Fruit fly (Drosophila melanogaster) whole organism, prepupa: ENCODE data around the gene CG8419.

ENCODE experiments used
- Blimp-1 ChIP-seq: fragments of 200-800 bp; sonication (Bioruptor generic); optimal IDR thresholded peaks from 3 replicates; lab custom pipeline; 2017; ENCODE audit warnings: missing biosample characterization, missing genetic modification characterization, mild to moderate bottlenecking, moderate library complexity, missing genetic modification reagents
- CG10631 ChIP-seq: fragments of 200-800 bp; sonication (Bioruptor generic); optimal IDR thresholded peaks from 2 replicates; lab custom pipeline; 2016; ENCODE audit warnings: missing biosample characterization, missing genetic modification characterization
- CG10669 ChIP-seq: fragments of 200-800 bp; sonication (Bioruptor generic); optimal IDR thresholded peaks from 3 replicates; lab custom pipeline; 2018; ENCODE audit warnings: missing biosample characterization, mild to moderate bottlenecking, missing genetic modification characterization, moderate library complexity
- CG11294 ChIP-seq: fragments of 200-800 bp; sonication (Bioruptor generic); IDR thresholded peaks from 2 replicates; pipeline ENCODE4 v1.3.6; 2022; ENCODE audit warnings: missing biosample characterization, missing genetic modification characterization
- CG11762 ChIP-seq: fragments of 200-800 bp; sonication (Bioruptor generic); optimal IDR thresholded peaks from 3 replicates; lab custom pipeline; 2016; ENCODE audit warnings: missing biosample characterization, missing genetic modification characterization; ENCODE audit not compliant: insufficient read depth
- CG11902 ChIP-seq: fragments of 200-800 bp; sonication (Bioruptor generic); optimal IDR thresholded peaks from 3 replicates; lab custom pipeline; 2016; ENCODE audit warnings: missing biosample characterization, missing genetic modification characterization
- CG15336 ChIP-seq: fragments of 200-800 bp; sonication (Bioruptor generic); IDR thresholded peaks from 2 replicates; pipeline ENCODE4 v1.3.6; 2022; ENCODE audit warnings: missing biosample characterization, missing genetic modification characterization
- CG1621 ChIP-seq: fragments of 200-800 bp; sonication (Bioruptor generic); optimal IDR thresholded peaks from 3 replicates; lab custom pipeline; 2018; ENCODE audit warnings: missing biosample characterization, mild to moderate bottlenecking, missing genetic modification characterization
- CG16779 ChIP-seq: fragments of 200-800 bp; sonication (Bioruptor generic); optimal IDR thresholded peaks from 3 replicates; lab custom pipeline; 2017; ENCODE audit warnings: missing biosample characterization, mild to moderate bottlenecking, missing genetic modification characterization
- CG3032 ChIP-seq: fragments of 200-800 bp; optimal IDR thresholded peaks from 2 replicates; lab custom pipeline; 2019; ENCODE audit warnings: missing biosample characterization, mild to moderate bottlenecking, missing genetic modification characterization, moderate library complexity
- CG31627 ChIP-seq: fragments of 200-800 bp; sonication (Bioruptor generic); optimal IDR thresholded peaks from 3 replicates; lab custom pipeline; 2016; ENCODE audit warnings: missing biosample characterization, missing genetic modification characterization
- CG32006 ChIP-seq: fragments of 200-800 bp; sonication (Bioruptor generic); optimal IDR thresholded peaks from 3 replicates; lab custom pipeline; 2017; ENCODE audit warnings: missing biosample characterization, mild to moderate bottlenecking, missing genetic modification characterization
- CG34406 ChIP-seq: fragments of 200-800 bp; sonication (Bioruptor generic); optimal IDR thresholded peaks from 3 replicates; lab custom pipeline; 2016; ENCODE audit warnings: missing biosample characterization, missing genetic modification characterization
- CG4318 ChIP-seq: fragments of 200-800 bp; sonication (Bioruptor generic); optimal IDR thresholded peaks from 3 replicates; lab custom pipeline; 2017; ENCODE audit warnings: missing biosample characterization, mild to moderate bottlenecking, missing genetic modification characterization
- CG6163 ChIP-seq: fragments of 200-800 bp; sonication (Bioruptor generic); IDR thresholded peaks from 3 replicates; pipeline ENCODE4 v1.3.6; 2022; ENCODE audit warnings: missing biosample characterization, missing genetic modification characterization
- CG6276 ChIP-seq: fragments of 200-800 bp; sonication (Bioruptor generic); optimal IDR thresholded peaks from 2 replicates; lab custom pipeline; 2017; ENCODE audit warnings: missing biosample characterization, mild to moderate bottlenecking, missing genetic modification characterization
- CG6792 ChIP-seq: fragments of 200-800 bp; sonication (Bioruptor generic); optimal IDR thresholded peaks from 3 replicates; lab custom pipeline; 2016; ENCODE audit warnings: missing biosample characterization, missing genetic modification characterization
- CG7368 ChIP-seq: fragments of 200-800 bp; sonication (Bioruptor generic); optimal IDR thresholded peaks from 3 replicates; lab custom pipeline; 2016; ENCODE audit warnings: missing biosample characterization, missing genetic modification characterization
- CG8119 ChIP-seq: fragments of 200-800 bp; sonication (Bioruptor generic); IDR thresholded peaks from 3 replicates; pipeline ENCODE4 v1.3.6; 2022; ENCODE audit warnings: missing biosample characterization, missing genetic modification characterization
- CG8319 ChIP-seq: fragments of 200-800 bp; sonication (Bioruptor generic); optimal IDR thresholded peaks from 3 replicates; lab custom pipeline; 2016; ENCODE audit warnings: missing biosample characterization, missing genetic modification characterization
- CG8632 ChIP-seq: fragments of 200-800 bp; sonication (Bioruptor generic); optimal IDR thresholded peaks from 3 replicates; lab custom pipeline; 2016; ENCODE audit warnings: missing biosample characterization, missing genetic modification characterization
- Eip78C ChIP-seq: fragments of 200-800 bp; sonication (Bioruptor generic); peaks from one replicate; lab custom pipeline; 2016; ENCODE audit warnings: missing biosample characterization, missing genetic modification characterization
- Eip93F ChIP-seq: fragments of 200-800 bp; sonication (Bioruptor generic); optimal IDR thresholded peaks from 2 replicates; lab custom pipeline; 2016; ENCODE audit warnings: missing biosample characterization, mild to moderate bottlenecking, missing genetic modification characterization
- Ets21C ChIP-seq: fragments of 200-800 bp; sonication (Bioruptor generic); optimal IDR thresholded peaks from 3 replicates; lab custom pipeline; 2016; ENCODE audit warnings: missing biosample characterization, missing genetic modification characterization
- Ets96B ChIP-seq: fragments of 200-800 bp; optimal IDR thresholded peaks from 2 replicates; lab custom pipeline; 2019; ENCODE audit warnings: missing biosample characterization, mild to moderate bottlenecking, missing genetic modification characterization, moderate library complexity
- Gug ChIP-seq: fragments of 200-800 bp; sonication (Bioruptor generic); IDR thresholded peaks from 2 replicates; pipeline ENCODE4 v1.3.6; 2022; ENCODE audit warnings: missing biosample characterization, missing genetic modification characterization
- Hr39 ChIP-seq: fragments of 200-800 bp; sonication (Bioruptor generic); optimal IDR thresholded peaks from 2 replicates; lab custom pipeline; 2016; ENCODE audit warnings: missing biosample characterization, missing genetic modification characterization
- Hr4 ChIP-seq: fragments of 200-800 bp; sonication (Bioruptor generic); optimal IDR thresholded peaks from 3 replicates; lab custom pipeline; 2016; ENCODE audit warnings: missing biosample characterization, missing genetic modification characterization
- Lpt ChIP-seq: fragments of 200-800 bp; sonication (Bioruptor generic); optimal IDR thresholded peaks from 3 replicates; lab custom pipeline; 2016; ENCODE audit warnings: missing biosample characterization, missing genetic modification characterization
- Met ChIP-seq: fragments of 200-800 bp; sonication (Bioruptor generic); optimal IDR thresholded peaks from 3 replicates; lab custom pipeline; 2016; ENCODE audit warnings: missing biosample characterization, missing genetic modification characterization
- OdsH ChIP-seq: fragments of 200-800 bp; sonication (Bioruptor generic); optimal IDR thresholded peaks from 3 replicates; lab custom pipeline; 2016; ENCODE audit warnings: missing biosample characterization, missing genetic modification characterization
- Smox ChIP-seq: fragments of 200-800 bp; sonication (Bioruptor generic); optimal IDR thresholded peaks from 3 replicates; lab custom pipeline; 2016; ENCODE audit warnings: missing biosample characterization, missing genetic modification characterization
- Sox15 ChIP-seq: fragments of 200-800 bp; sonication (Bioruptor generic); optimal IDR thresholded peaks from 3 replicates; lab custom pipeline; 2016; ENCODE audit warnings: missing biosample characterization, missing genetic modification characterization
- achi ChIP-seq: fragments of 200-800 bp; sonication (Bioruptor generic); optimal IDR thresholded peaks from 3 replicates; lab custom pipeline; 2016; ENCODE audit warnings: missing biosample characterization, missing genetic modification characterization
- acj6 ChIP-seq: fragments of 200-800 bp; sonication (Bioruptor generic); optimal IDR thresholded peaks from 3 replicates; lab custom pipeline; 2016; ENCODE audit warnings: missing biosample characterization, missing genetic modification characterization
- dac ChIP-seq: fragments of 200-800 bp; sonication (Bioruptor generic); optimal IDR thresholded peaks from 2 replicates; lab custom pipeline; 2017; ENCODE audit warnings: missing biosample characterization, mild to moderate bottlenecking, missing genetic modification characterization
- dsx ChIP-seq: fragments of 200-800 bp; optimal IDR thresholded peaks from 3 replicates; lab custom pipeline; 2019; ENCODE audit warnings: missing biosample characterization, mild to moderate bottlenecking, missing genetic modification characterization, moderate library complexity; ENCODE audit not compliant: poor library complexity, severe bottlenecking
- eg ChIP-seq: fragments of 200-800 bp; sonication (Bioruptor generic); IDR thresholded peaks from 3 replicates; pipeline ENCODE4 v1.3.6; 2022; ENCODE audit warnings: missing biosample characterization, missing genetic modification characterization
- esn ChIP-seq: fragments of 200-800 bp; sonication (Bioruptor generic); optimal IDR thresholded peaks from 2 replicates; lab custom pipeline; 2016; ENCODE audit warnings: missing biosample characterization, mild to moderate bottlenecking, missing genetic modification characterization, moderate library complexity
- fd59A ChIP-seq: fragments of 200-800 bp; sonication (Bioruptor generic); optimal IDR thresholded peaks from 2 replicates; lab custom pipeline; 2017; ENCODE audit warnings: missing biosample characterization, mild to moderate bottlenecking, missing genetic modification characterization, missing genetic modification reagents
- fd85E ChIP-seq: fragments of 200-800 bp; sonication (Bioruptor generic); optimal IDR thresholded peaks from 3 replicates; lab custom pipeline; 2016; ENCODE audit warnings: missing biosample characterization, missing genetic modification characterization
- fkh ChIP-seq: fragments of 200-800 bp; sonication (Bioruptor generic); optimal IDR thresholded peaks from 3 replicates; lab custom pipeline; 2017; ENCODE audit warnings: missing biosample characterization, mild to moderate bottlenecking, missing genetic modification characterization, moderate library complexity
- lz ChIP-seq: fragments of 200-800 bp; sonication (Bioruptor generic); optimal IDR thresholded peaks from 3 replicates; lab custom pipeline; 2016; ENCODE audit warnings: missing biosample characterization, missing genetic modification characterization
- net ChIP-seq: fragments of 200-800 bp; sonication (Bioruptor generic); optimal IDR thresholded peaks from 3 replicates; lab custom pipeline; 2016; ENCODE audit warnings: missing biosample characterization, missing genetic modification characterization
- pdm3 ChIP-seq: fragments of 200-800 bp; sonication (Bioruptor generic); optimal IDR thresholded peaks from 3 replicates; lab custom pipeline; 2016; ENCODE audit warnings: missing biosample characterization, missing genetic modification characterization
- spab ChIP-seq: fragments of 200-800 bp; sonication (Bioruptor generic); optimal IDR thresholded peaks from 2 replicates; lab custom pipeline; 2017; ENCODE audit warnings: missing biosample characterization, mild to moderate bottlenecking, missing genetic modification characterization, missing genetic modification reagents
- ss ChIP-seq, 2 experiments: fragments of 200-800 bp; sonication (Bioruptor generic); optimal IDR thresholded peaks; 2 replicates in 1 of 2; 3 replicates in 1 of 2; lab custom pipeline; 2017 to 2018; ENCODE audit warnings: mild to moderate bottlenecking in 2 of 2, missing biosample characterization in 2 of 2, missing genetic modification characterization in 2 of 2, moderate library complexity in 1 of 2
- svp ChIP-seq: fragments of 200-800 bp; sonication (Bioruptor generic); peaks from one replicate; lab custom pipeline; 2016; ENCODE audit warnings: missing biosample characterization, missing genetic modification characterization
- topi ChIP-seq: fragments of 200-800 bp; sonication (Bioruptor generic); optimal IDR thresholded peaks from 3 replicates; lab custom pipeline; 2016; ENCODE audit warnings: missing biosample characterization, missing genetic modification characterization
- vri ChIP-seq: fragments of 200-800 bp; sonication (Bioruptor generic); optimal IDR thresholded peaks from 3 replicates; lab custom pipeline; 2016; ENCODE audit warnings: missing biosample characterization, mild to moderate bottlenecking, missing genetic modification characterization

The CG8419 gene

dm6 chr2L:8205871-8206270, at the start of gene CG8419:
Gene CG8419 (plus strand): TSS chr2L:8206171.
- no peak for TF ChIP-seq esn
- no peak for TF ChIP-seq CG1621
- TF ChIP-seq CG4318: no peak
- no peak for TF ChIP-seq Hr4
- no peak for TF ChIP-seq Smox (GFP tag; lab: Kevin White, UChicago)
- TF ChIP-seq Lpt (GFP tag; lab: Kevin White, UChicago): no peak
- no peak for TF ChIP-seq Eip78C (GFP tag; lab: Kevin White, UChicago)
- no peak for TF ChIP-seq topi (GFP tag; lab: Kevin White, UChicago)
- TF ChIP-seq CG6276: no peak
- no peak for TF ChIP-seq net
- no peak for TF ChIP-seq acj6 (GFP tag; lab: Kevin White, UChicago)
- TF ChIP-seq svp: no peak
- TF ChIP-seq CG10669 (GFP tag; lab: Kevin White, UChicago): no peak
- TF ChIP-seq CG31627 (GFP tag; lab: Kevin White, UChicago): no peak
- TF ChIP-seq Eip93F: no peak
- TF ChIP-seq, all 60 proteins: peak for 0

- TF ChIP-seq fd85E (GFP tag; lab: Kevin White, UChicago) (no peak), Met (GFP tag; lab: Kevin White, UChicago) (peak; percentile 64), spab (GFP tag; lab: Kevin White, UChicago) (no peak), eg (peak; percentile 79), Eip93F (no peak), CG7368 (GFP tag; lab: Kevin White, UChicago) (peak; percentile 55), CG4318 (peak; percentile 32), Smox (GFP tag; lab: Kevin White, UChicago) (no peak), CG11902 (GFP tag; lab: Kevin White, UChicago) (peak; percentile 37), CG16779 (tag; lab: Kevin White, UChicago) (no peak), lz (GFP tag; lab: Kevin White, UChicago) (peak; percentile 72), pdm3 (GFP tag; lab: Kevin White, UChicago) (peak; percentile 78), ss (GFP tag; optimal IDR thresholded peaks at IDR 0.05; lab: Kevin White, UChicago) (peak in 1 of 2 experiments; percentile 26), esn (peak; percentile 76), CG11762 (GFP tag; lab: Kevin White, UChicago) (peak; percentile 36), OdsH (GFP tag; lab: Kevin White, UChicago) (peak; percentile 77), CG31627 (GFP tag; lab: Kevin White, UChicago) (peak; percentile 72), CG11294 (GFP tag; lab: Robert Waterston, UW) (peak; percentile 33; the same call in 1 of the 2 replicates), dsx (peak; percentile 53), CG3032 (peak; percentile 72), Hr39 (GFP tag; lab: Kevin White, UChicago) (peak; percentile 71), dac (peak; percentile 48), CG15336 (GFP tag; lab: Robert Waterston, UW) (peak; percentile 49; the same call in 1 of the 2 replicates), Blimp-1 (GFP tag; lab: Kevin White, UChicago) (no peak), Sox15 (GFP tag; lab: Kevin White, UChicago) (peak; percentile 40), CG1621 (peak; percentile 37), fd59A (GFP tag; lab: Kevin White, UChicago) (peak; percentile 29), CG8632 (peak; percentile 10), CG10631 (GFP tag; lab: Kevin White, UChicago) (peak; percentile 58), achi (GFP tag; lab: Kevin White, UChicago) (peak; percentile 61), Ets21C (GFP tag; lab: Kevin White, UChicago) (peak; percentile 48), CG34406 (GFP tag; lab: Kevin White, UChicago) (peak; percentile 59), Gug (GFP tag; lab: Robert Waterston, UW) (no peak; the same call in 1 of the 2 replicates), CG6792 (GFP tag; lab: Kevin White, UChicago) (peak; percentile 27), vri (peak; percentile 55), CG6163 (GFP tag; lab: Robert Waterston, UW) (peak; percentile 79), Ets96B (tag; lab: Kevin White, UChicago) (peak; percentile 47), CG10669 (GFP tag; lab: Kevin White, UChicago) (peak; percentile 51), CG8319 (GFP tag; lab: Kevin White, UChicago) (peak; percentile 45), Lpt (GFP tag; lab: Kevin White, UChicago) (no peak), CG32006 (GFP tag; lab: Kevin White, UChicago) (peak; percentile 65), fkh (GFP tag; lab: Kevin White, UChicago) (peak; percentile 88), CG8119 (peak; percentile 27; the same call in 1 of the 3 replicates)
Measured at dm6 chr2L:8156682-8157081, 49.3 kb upstream of the CG8419 start.
